Worm (Caenorhabditis elegans) whole organism, L3 larva: ENCODE results near the gene Y57G11B.3.

Experiments used
- ama-1 ChIP-seq: fragments of 150-350 bp; optimal IDR thresholded peaks from 2 replicates; lab custom pipeline; 2018
- elt-1 ChIP-seq: fragments of 150-350 bp; optimal IDR thresholded peaks from 2 replicates; lab custom pipeline; 2014; ENCODE audit warnings: missing biosample characterization, missing genetic modification characterization
- elt-2 ChIP-seq: sonication (generic microtip); optimal IDR thresholded peaks from 2 replicates; lab custom pipeline; 2016; ENCODE audit warnings: missing genetic modification reagents, mild to moderate bottlenecking, missing genetic modification characterization, missing compliant biosample characterization
- nhr-11 ChIP-seq: fragments of 150-350 bp; optimal IDR thresholded peaks from 2 replicates; lab custom pipeline; 2014; ENCODE audit warnings: missing biosample characterization, missing genetic modification characterization
- nhr-28 ChIP-seq: fragments of 150-350 bp; optimal IDR thresholded peaks from 2 replicates; lab custom pipeline; 2014; ENCODE audit warnings: missing biosample characterization, missing genetic modification characterization
- skn-1 ChIP-seq: fragments of 150-350 bp; optimal IDR thresholded peaks from 2 replicates; lab custom pipeline; 2014; ENCODE audit warnings: missing biosample characterization, missing genetic modification characterization
- unc-62 ChIP-seq: fragments of 150-350 bp; sonication (generic microtip); optimal IDR thresholded peaks from 4 replicates; lab custom pipeline; 2014; ENCODE audit warnings: missing biosample characterization, missing genetic modification reagents, missing genetic modification characterization
- zag-1 ChIP-seq: fragments of 150-350 bp; optimal IDR thresholded peaks from 2 replicates; lab custom pipeline; 2014; ENCODE audit warnings: missing biosample characterization, missing genetic modification characterization

DNA sequence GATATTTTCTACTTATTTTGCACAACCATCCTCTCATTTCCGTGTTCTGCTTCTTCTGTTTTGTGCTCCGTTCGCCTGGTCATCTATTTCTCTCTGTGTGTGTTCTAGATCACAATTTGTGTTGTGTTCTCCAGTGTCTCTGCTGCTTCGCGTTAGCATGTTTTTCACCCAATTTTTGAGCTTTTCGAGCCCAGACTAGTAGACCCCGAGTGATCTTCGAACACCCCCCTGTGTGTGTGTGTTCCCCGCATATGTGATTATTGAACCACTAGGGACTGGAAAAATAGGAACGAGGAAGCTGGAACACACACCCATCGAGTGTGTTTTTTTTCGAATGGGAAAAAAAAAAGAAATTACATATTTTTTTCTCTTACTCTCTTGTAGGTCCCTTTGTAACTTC is 44.4 kb upstream of the Y57G11B.3 start:
- TF ChIP-seq nhr-11 (tag; lab: Kevin White, UChicago) (no peak), elt-1 (tag; lab: Kevin White, UChicago) (no peak), elt-2 (tag; lab: Kevin White, UChicago) (no peak), ama-1 (lab: Kevin White, UChicago) (peak; percentile 8), nhr-28 (tag; lab: Kevin White, UChicago) (no peak), zag-1 (tag; lab: Kevin White, UChicago) (no peak), unc-62 (no peak), skn-1 (tag; lab: Kevin White, UChicago) (no peak)
